Worm (Caenorhabditis elegans) whole organism, midembryonic: Measurements from ENCODE around the gene tram-1.

Experiments used
- T22C8.4 ChIP-seq: fragments of 200-800 bp; sonication (Bioruptor generic); IDR thresholded peaks from 2 replicates; pipeline ENCODE4 v1.3.6; 2022; ENCODE audit warnings: missing genetic modification characterization, missing compliant biosample characterization
- cog-1 ChIP-seq: sonication (generic microtip); optimal IDR thresholded peaks from 2 replicates; lab custom pipeline; 2016; ENCODE audit warnings: missing genetic modification characterization, missing compliant biosample characterization
- flt-1 ChIP-seq: fragments of 200-800 bp; sonication (Bioruptor generic); IDR thresholded peaks from 2 replicates; pipeline ENCODE4 v1.3.6; 2022; ENCODE audit warnings: missing genetic modification characterization, missing compliant biosample characterization
- klf-2 ChIP-seq: fragments of 200-800 bp; sonication (Bioruptor generic); conservative IDR thresholded peaks from 2 replicates; pipeline ENCODE4 v1.3.6; 2022; ENCODE audit warnings: missing genetic modification reagents, missing genetic modification characterization, missing compliant biosample characterization
- med-1 ChIP-seq: sonication (generic microtip); optimal IDR thresholded peaks from 2 replicates; lab custom pipeline; 2017; ENCODE audit warnings: missing genetic modification characterization, mild to moderate bottlenecking, missing compliant biosample characterization, antibody characterized with exemption, missing genetic modification reagents; ENCODE audit not compliant: insufficient read depth
- ref-1 ChIP-seq: fragments of 200-800 bp; sonication (Bioruptor generic); conservative IDR thresholded peaks from 2 replicates; pipeline ENCODE4 v1.3.6; 2022; ENCODE audit warnings: missing genetic modification reagents, missing genetic modification characterization, missing compliant biosample characterization
- tab-1 ChIP-seq: fragments of 200-800 bp; sonication (Bioruptor generic); IDR thresholded peaks from 2 replicates; pipeline ENCODE4 v1.3.6; 2022; ENCODE audit warnings: missing genetic modification characterization, missing compliant biosample characterization
- ztf-23 ChIP-seq: fragments of 200-800 bp; sonication (Bioruptor generic); IDR thresholded peaks from 2 replicates; pipeline ENCODE4 v1.3.6; 2022; ENCODE audit warnings: missing genetic modification reagents, missing genetic modification characterization, missing compliant biosample characterization
- ztf-29 ChIP-seq: fragments of 200-800 bp; sonication (Bioruptor generic); IDR thresholded peaks from 2 replicates; pipeline ENCODE4 v1.3.6; 2022; ENCODE audit warnings: missing genetic modification reagents, missing genetic modification characterization, missing compliant biosample characterization

DNA sequence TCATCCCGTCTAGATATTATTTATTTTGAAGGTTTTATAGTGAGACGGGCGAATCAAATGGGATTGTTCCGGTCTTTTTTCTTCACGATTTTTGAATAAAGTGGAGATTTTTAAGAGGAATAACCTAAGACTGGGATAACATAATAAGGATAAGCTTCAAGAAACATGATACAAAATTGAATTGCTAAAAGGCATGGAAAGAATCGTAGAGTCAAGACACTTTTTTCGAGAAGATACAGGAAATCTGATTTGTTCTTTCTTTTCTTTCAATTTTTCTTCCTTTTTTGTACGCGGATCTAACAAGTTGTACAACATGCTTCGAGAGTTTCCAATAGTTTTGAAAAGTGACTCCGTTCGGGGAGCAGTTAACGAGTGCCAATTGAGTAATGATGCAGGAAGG is 29.6 kb downstream of the tram-1 start:
- no peak for TF ChIP-seq med-1 (GFP tag; lab: Kevin White, UChicago)
- no peak for TF ChIP-seq tab-1 (GFP tag; lab: Robert Waterston, UW)
- no peak for TF ChIP-seq T22C8.4
- no peak for TF ChIP-seq ztf-29 (GFP tag; lab: Robert Waterston, UW)
- TF ChIP-seq flt-1 (GFP tag; lab: Robert Waterston, UW) = no peak
- no peak for TF ChIP-seq ref-1 (GFP tag; lab: Robert Waterston, UW)
- TF ChIP-seq ztf-23 = no peak
- TF ChIP-seq klf-2 (GFP tag; lab: Robert Waterston, UW) = no peak
- no peak for TF ChIP-seq cog-1 (tag; lab: Kevin White, UChicago)
